Fruit fly (Drosophila melanogaster) whole organism, prepupa: ENCODE data around the gene Irk3.

Source experiments
- Blimp-1 ChIP-seq: fragments of 200-800 bp; sonication (Bioruptor generic); optimal IDR thresholded peaks from 3 replicates; lab custom pipeline; 2017; ENCODE audit warnings: missing biosample characterization, missing genetic modification characterization, mild to moderate bottlenecking, moderate library complexity, missing genetic modification reagents
- CG10631 ChIP-seq: fragments of 200-800 bp; sonication (Bioruptor generic); optimal IDR thresholded peaks from 2 replicates; lab custom pipeline; 2016; ENCODE audit warnings: missing biosample characterization, missing genetic modification characterization
- CG10669 ChIP-seq: fragments of 200-800 bp; sonication (Bioruptor generic); optimal IDR thresholded peaks from 3 replicates; lab custom pipeline; 2018; ENCODE audit warnings: missing biosample characterization, mild to moderate bottlenecking, missing genetic modification characterization, moderate library complexity
- CG11294 ChIP-seq: fragments of 200-800 bp; sonication (Bioruptor generic); IDR thresholded peaks from 2 replicates; pipeline ENCODE4 v1.3.6; 2022; ENCODE audit warnings: missing biosample characterization, missing genetic modification characterization
- CG11762 ChIP-seq: fragments of 200-800 bp; sonication (Bioruptor generic); optimal IDR thresholded peaks from 3 replicates; lab custom pipeline; 2016; ENCODE audit warnings: missing biosample characterization, missing genetic modification characterization; ENCODE audit not compliant: insufficient read depth
- CG11902 ChIP-seq: fragments of 200-800 bp; sonication (Bioruptor generic); optimal IDR thresholded peaks from 3 replicates; lab custom pipeline; 2016; ENCODE audit warnings: missing biosample characterization, missing genetic modification characterization
- CG1621 ChIP-seq: fragments of 200-800 bp; sonication (Bioruptor generic); optimal IDR thresholded peaks from 3 replicates; lab custom pipeline; 2018; ENCODE audit warnings: missing biosample characterization, mild to moderate bottlenecking, missing genetic modification characterization
- CG16779 ChIP-seq: fragments of 200-800 bp; sonication (Bioruptor generic); optimal IDR thresholded peaks from 3 replicates; lab custom pipeline; 2017; ENCODE audit warnings: missing biosample characterization, mild to moderate bottlenecking, missing genetic modification characterization
- CG3032 ChIP-seq: fragments of 200-800 bp; optimal IDR thresholded peaks from 2 replicates; lab custom pipeline; 2019; ENCODE audit warnings: missing biosample characterization, mild to moderate bottlenecking, missing genetic modification characterization, moderate library complexity
- CG32006 ChIP-seq: fragments of 200-800 bp; sonication (Bioruptor generic); optimal IDR thresholded peaks from 3 replicates; lab custom pipeline; 2017; ENCODE audit warnings: missing biosample characterization, mild to moderate bottlenecking, missing genetic modification characterization
- CG34406 ChIP-seq: fragments of 200-800 bp; sonication (Bioruptor generic); optimal IDR thresholded peaks from 3 replicates; lab custom pipeline; 2016; ENCODE audit warnings: missing biosample characterization, missing genetic modification characterization
- CG3919 ChIP-seq: fragments of 200-800 bp; sonication (Bioruptor generic); optimal IDR thresholded peaks from 3 replicates; lab custom pipeline; 2016; ENCODE audit warnings: missing biosample characterization, missing genetic modification characterization
- CG4318 ChIP-seq: fragments of 200-800 bp; sonication (Bioruptor generic); optimal IDR thresholded peaks from 3 replicates; lab custom pipeline; 2017; ENCODE audit warnings: missing biosample characterization, mild to moderate bottlenecking, missing genetic modification characterization
- CG6163 ChIP-seq: fragments of 200-800 bp; sonication (Bioruptor generic); IDR thresholded peaks from 3 replicates; pipeline ENCODE4 v1.3.6; 2022; ENCODE audit warnings: missing biosample characterization, missing genetic modification characterization
- CG6792 ChIP-seq: fragments of 200-800 bp; sonication (Bioruptor generic); optimal IDR thresholded peaks from 3 replicates; lab custom pipeline; 2016; ENCODE audit warnings: missing biosample characterization, missing genetic modification characterization
- CG6808 ChIP-seq: fragments of 200-800 bp; sonication (Bioruptor generic); optimal IDR thresholded peaks from 3 replicates; lab custom pipeline; 2017; ENCODE audit warnings: missing biosample characterization, missing genetic modification characterization, mild to moderate bottlenecking, moderate library complexity, missing genetic modification reagents
- CG6854 ChIP-seq: fragments of 200-800 bp; sonication (Bioruptor generic); optimal IDR thresholded peaks from 2 replicates; lab custom pipeline; 2017; ENCODE audit warnings: missing biosample characterization, mild to moderate bottlenecking, missing genetic modification characterization
- CG8119 ChIP-seq: fragments of 200-800 bp; sonication (Bioruptor generic); IDR thresholded peaks from 3 replicates; pipeline ENCODE4 v1.3.6; 2022; ENCODE audit warnings: missing biosample characterization, missing genetic modification characterization
- CG8319 ChIP-seq: fragments of 200-800 bp; sonication (Bioruptor generic); optimal IDR thresholded peaks from 3 replicates; lab custom pipeline; 2016; ENCODE audit warnings: missing biosample characterization, missing genetic modification characterization
- CG8632 ChIP-seq: fragments of 200-800 bp; sonication (Bioruptor generic); optimal IDR thresholded peaks from 3 replicates; lab custom pipeline; 2016; ENCODE audit warnings: missing biosample characterization, missing genetic modification characterization
- CG9139 ChIP-seq: fragments of 200-800 bp; sonication (Bioruptor generic); optimal IDR thresholded peaks from 3 replicates; lab custom pipeline; 2017; ENCODE audit warnings: missing biosample characterization, mild to moderate bottlenecking, missing genetic modification characterization
- Eip75B ChIP-seq: fragments of 200-800 bp; sonication (Bioruptor generic); optimal IDR thresholded peaks from 3 replicates; lab custom pipeline; 2016; ENCODE audit warnings: missing biosample characterization, missing genetic modification characterization
- Eip93F ChIP-seq: fragments of 200-800 bp; sonication (Bioruptor generic); optimal IDR thresholded peaks from 2 replicates; lab custom pipeline; 2016; ENCODE audit warnings: missing biosample characterization, mild to moderate bottlenecking, missing genetic modification characterization
- Ets21C ChIP-seq: fragments of 200-800 bp; sonication (Bioruptor generic); optimal IDR thresholded peaks from 3 replicates; lab custom pipeline; 2016; ENCODE audit warnings: missing biosample characterization, missing genetic modification characterization
- Ets96B ChIP-seq: fragments of 200-800 bp; optimal IDR thresholded peaks from 2 replicates; lab custom pipeline; 2019; ENCODE audit warnings: missing biosample characterization, mild to moderate bottlenecking, missing genetic modification characterization, moderate library complexity
- Hr38 ChIP-seq: sonication (Bioruptor generic); optimal IDR thresholded peaks from 2 replicates; lab custom pipeline; 2016; ENCODE audit warnings: missing biosample characterization, missing genetic modification characterization
- Hr4 ChIP-seq: fragments of 200-800 bp; sonication (Bioruptor generic); optimal IDR thresholded peaks from 3 replicates; lab custom pipeline; 2016; ENCODE audit warnings: missing biosample characterization, missing genetic modification characterization
- Lpt ChIP-seq: fragments of 200-800 bp; sonication (Bioruptor generic); optimal IDR thresholded peaks from 3 replicates; lab custom pipeline; 2016; ENCODE audit warnings: missing biosample characterization, missing genetic modification characterization
- Met ChIP-seq: fragments of 200-800 bp; sonication (Bioruptor generic); optimal IDR thresholded peaks from 3 replicates; lab custom pipeline; 2016; ENCODE audit warnings: missing biosample characterization, missing genetic modification characterization
- OdsH ChIP-seq: fragments of 200-800 bp; sonication (Bioruptor generic); optimal IDR thresholded peaks from 3 replicates; lab custom pipeline; 2016; ENCODE audit warnings: missing biosample characterization, missing genetic modification characterization
- Smox ChIP-seq: fragments of 200-800 bp; sonication (Bioruptor generic); optimal IDR thresholded peaks from 3 replicates; lab custom pipeline; 2016; ENCODE audit warnings: missing biosample characterization, missing genetic modification characterization
- Sox102F ChIP-seq: fragments of 200-800 bp; sonication (Bioruptor generic); optimal IDR thresholded peaks from 2 replicates; lab custom pipeline; 2016; ENCODE audit warnings: missing biosample characterization, mild to moderate bottlenecking, missing genetic modification characterization
- Sox14 ChIP-seq: fragments of 200-800 bp; sonication (Bioruptor generic); optimal IDR thresholded peaks from 3 replicates; lab custom pipeline; 2016; ENCODE audit warnings: missing biosample characterization, missing genetic modification characterization
- Sox15 ChIP-seq: fragments of 200-800 bp; sonication (Bioruptor generic); optimal IDR thresholded peaks from 3 replicates; lab custom pipeline; 2016; ENCODE audit warnings: missing biosample characterization, missing genetic modification characterization
- achi ChIP-seq: fragments of 200-800 bp; sonication (Bioruptor generic); optimal IDR thresholded peaks from 3 replicates; lab custom pipeline; 2016; ENCODE audit warnings: missing biosample characterization, missing genetic modification characterization
- acj6 ChIP-seq: fragments of 200-800 bp; sonication (Bioruptor generic); optimal IDR thresholded peaks from 3 replicates; lab custom pipeline; 2016; ENCODE audit warnings: missing biosample characterization, missing genetic modification characterization
- cyc ChIP-seq: fragments of 200-800 bp; sonication (Bioruptor generic); optimal IDR thresholded peaks from 3 replicates; lab custom pipeline; 2016; ENCODE audit warnings: missing biosample characterization, missing genetic modification characterization
- dac ChIP-seq: fragments of 200-800 bp; sonication (Bioruptor generic); optimal IDR thresholded peaks from 2 replicates; lab custom pipeline; 2017; ENCODE audit warnings: missing biosample characterization, mild to moderate bottlenecking, missing genetic modification characterization
- dsx ChIP-seq: fragments of 200-800 bp; optimal IDR thresholded peaks from 3 replicates; lab custom pipeline; 2019; ENCODE audit warnings: missing biosample characterization, mild to moderate bottlenecking, missing genetic modification characterization, moderate library complexity; ENCODE audit not compliant: poor library complexity, severe bottlenecking
- esn ChIP-seq: fragments of 200-800 bp; sonication (Bioruptor generic); optimal IDR thresholded peaks from 2 replicates; lab custom pipeline; 2016; ENCODE audit warnings: missing biosample characterization, mild to moderate bottlenecking, missing genetic modification characterization, moderate library complexity
- fd85E ChIP-seq: fragments of 200-800 bp; sonication (Bioruptor generic); optimal IDR thresholded peaks from 3 replicates; lab custom pipeline; 2016; ENCODE audit warnings: missing biosample characterization, missing genetic modification characterization
- fkh ChIP-seq: fragments of 200-800 bp; sonication (Bioruptor generic); optimal IDR thresholded peaks from 3 replicates; lab custom pipeline; 2017; ENCODE audit warnings: missing biosample characterization, mild to moderate bottlenecking, missing genetic modification characterization, moderate library complexity
- lz ChIP-seq: fragments of 200-800 bp; sonication (Bioruptor generic); optimal IDR thresholded peaks from 3 replicates; lab custom pipeline; 2016; ENCODE audit warnings: missing biosample characterization, missing genetic modification characterization
- net ChIP-seq: fragments of 200-800 bp; sonication (Bioruptor generic); optimal IDR thresholded peaks from 3 replicates; lab custom pipeline; 2016; ENCODE audit warnings: missing biosample characterization, missing genetic modification characterization
- pdm3 ChIP-seq: fragments of 200-800 bp; sonication (Bioruptor generic); optimal IDR thresholded peaks from 3 replicates; lab custom pipeline; 2016; ENCODE audit warnings: missing biosample characterization, missing genetic modification characterization
- salr ChIP-seq, 2 experiments: fragments of 200-800 bp; sonication (Bioruptor generic); optimal IDR thresholded peaks; 3 replicates each; lab custom pipeline; 2016 to 2018; ENCODE audit warnings: missing biosample characterization in 2 of 2, missing genetic modification characterization in 2 of 2, mild to moderate bottlenecking in 1 of 2
- spab ChIP-seq: fragments of 200-800 bp; sonication (Bioruptor generic); optimal IDR thresholded peaks from 2 replicates; lab custom pipeline; 2017; ENCODE audit warnings: missing biosample characterization, mild to moderate bottlenecking, missing genetic modification characterization, missing genetic modification reagents
- svp ChIP-seq: fragments of 200-800 bp; sonication (Bioruptor generic); peaks from one replicate; lab custom pipeline; 2016; ENCODE audit warnings: missing biosample characterization, missing genetic modification characterization
- topi ChIP-seq: fragments of 200-800 bp; sonication (Bioruptor generic); optimal IDR thresholded peaks from 3 replicates; lab custom pipeline; 2016; ENCODE audit warnings: missing biosample characterization, missing genetic modification characterization
- vri ChIP-seq: fragments of 200-800 bp; sonication (Bioruptor generic); optimal IDR thresholded peaks from 3 replicates; lab custom pipeline; 2016; ENCODE audit warnings: missing biosample characterization, mild to moderate bottlenecking, missing genetic modification characterization

Irk3 gene

DNA sequence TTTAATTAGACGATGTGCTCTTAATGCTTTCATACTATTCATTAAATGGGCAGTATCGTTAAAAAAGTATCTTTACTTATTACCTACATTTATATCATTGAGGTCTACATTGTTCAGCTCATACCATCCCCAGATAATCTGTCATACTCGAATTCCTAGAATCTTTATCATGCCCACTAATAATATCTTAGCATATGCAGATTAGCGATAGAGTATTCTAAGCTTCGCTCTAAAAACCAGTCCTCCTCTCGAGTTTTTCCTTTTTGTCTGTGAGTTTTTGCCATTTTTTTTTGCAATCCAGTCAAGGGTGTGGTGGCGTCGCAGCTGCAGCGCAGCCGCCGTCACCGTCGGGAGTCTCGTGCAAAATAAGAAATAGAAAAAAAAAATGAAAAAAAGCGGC is 39.3 kb upstream of the Irk3 start (continued):
- TF ChIP-seq Sox102F: no peak
- TF ChIP-seq CG8319 (GFP tag; lab: Kevin White, UChicago): no peak
- TF ChIP-seq svp (GFP tag; lab: Kevin White, UChicago): no peak
- peak; percentile 22 for TF ChIP-seq Sox14
- TF ChIP-seq CG10669: no peak
- TF ChIP-seq pdm3 (GFP tag; lab: Kevin White, UChicago): peak; percentile 28
- TF ChIP-seq Lpt (GFP tag; lab: Kevin White, UChicago): peak; percentile 49
- no peak for TF ChIP-seq Met (GFP tag; lab: Kevin White, UChicago)
- no peak for TF ChIP-seq CG6854
- TF ChIP-seq CG4318 (GFP tag; lab: Kevin White, UChicago): peak; percentile 45
- TF ChIP-seq CG1621: no peak
- TF ChIP-seq dsx: no peak
- no peak for TF ChIP-seq Smox (GFP tag; lab: Kevin White, UChicago)
- TF ChIP-seq CG6163: peak; percentile 56; the same call in 2 of the 3 replicates
- peak in 1 of 2 experiments; percentile 81 for TF ChIP-seq salr (GFP tag; optimal IDR thresholded peaks at IDR 0.05; lab: Kevin White, UChicago)
- TF ChIP-seq, all 60 proteins: peak for 23

DNA sequence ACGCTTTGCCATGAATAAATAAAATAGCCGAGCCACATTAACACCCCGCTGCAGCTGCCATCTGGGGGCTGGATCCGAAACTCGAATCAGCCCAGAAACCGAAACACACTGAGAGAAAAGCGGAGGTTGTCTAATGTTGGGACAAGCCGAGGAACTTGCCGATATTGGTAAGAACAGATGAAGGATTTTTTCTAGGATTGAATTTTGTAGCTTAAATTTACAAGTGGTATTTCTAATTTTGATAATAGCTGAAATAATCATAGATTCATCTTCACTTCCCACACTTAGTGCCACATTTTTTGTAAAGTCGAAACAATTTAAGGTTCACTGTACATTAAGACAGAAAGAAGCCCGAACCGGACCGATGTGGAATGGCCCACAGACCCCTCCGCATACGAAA is 38.5 kb upstream of the Irk3 start:
- no peak for TF ChIP-seq CG6808 (GFP tag; lab: Kevin White, UChicago)
- no peak for TF ChIP-seq CG34406 (GFP tag; lab: Kevin White, UChicago)
- no peak for TF ChIP-seq Met (GFP tag; lab: Kevin White, UChicago)
- TF ChIP-seq CG6854: no peak
- TF ChIP-seq CG3032: peak; percentile 16
- TF ChIP-seq CG10631 (GFP tag; lab: Kevin White, UChicago): peak; percentile 59
- no peak for TF ChIP-seq esn (GFP tag; lab: Kevin White, UChicago)
- TF ChIP-seq cyc (GFP tag; lab: Kevin White, UChicago): no peak
- TF ChIP-seq CG9139: no peak
- TF ChIP-seq pdm3 (GFP tag; lab: Kevin White, UChicago): peak; percentile 32
- TF ChIP-seq CG11902: no peak
- peak; percentile 69 for TF ChIP-seq dac (GFP tag; lab: Kevin White, UChicago)
- TF ChIP-seq Eip93F (GFP tag; lab: Kevin White, UChicago): no peak
- TF ChIP-seq spab (GFP tag; lab: Kevin White, UChicago): no peak
- TF ChIP-seq dsx: no peak
- peak; percentile 88 for TF ChIP-seq CG8119
- TF ChIP-seq Ets21C (GFP tag; lab: Kevin White, UChicago): no peak
- peak; percentile 31 for TF ChIP-seq CG3919 (GFP tag; lab: Kevin White, UChicago)
- peak; percentile 57 for TF ChIP-seq Ets96B (tag; lab: Kevin White, UChicago)
- TF ChIP-seq OdsH (GFP tag; lab: Kevin White, UChicago): peak; percentile 49
- TF ChIP-seq CG10669: no peak
- TF ChIP-seq CG11762 (GFP tag; lab: Kevin White, UChicago): no peak
- TF ChIP-seq CG32006 (GFP tag; lab: Kevin White, UChicago): peak; percentile 78
- TF ChIP-seq fd85E (GFP tag; lab: Kevin White, UChicago): no peak
- no peak for TF ChIP-seq svp (GFP tag; lab: Kevin White, UChicago)
- TF ChIP-seq CG8632: no peak
- peak; percentile 21 for TF ChIP-seq net
- peak; percentile 33 for TF ChIP-seq acj6 (GFP tag; lab: Kevin White, UChicago)
- TF ChIP-seq achi: peak; percentile 58
- no peak for TF ChIP-seq lz (GFP tag; lab: Kevin White, UChicago)
- TF ChIP-seq CG16779 (tag; lab: Kevin White, UChicago): peak; percentile 50
- no peak for TF ChIP-seq Hr38 (GFP tag; lab: Kevin White, UChicago)
- peak; percentile 84 for TF ChIP-seq Hr4 (GFP tag; lab: Kevin White, UChicago)
- TF ChIP-seq Smox (GFP tag; lab: Kevin White, UChicago): no peak
- TF ChIP-seq Blimp-1 (GFP tag; lab: Kevin White, UChicago): no peak
- peak; percentile 49 for TF ChIP-seq Sox14
- no peak for TF ChIP-seq CG6792 (GFP tag; lab: Kevin White, UChicago)
- TF ChIP-seq CG1621: no peak
- TF ChIP-seq Lpt (GFP tag; lab: Kevin White, UChicago): peak; percentile 66
- no peak for TF ChIP-seq topi (GFP tag; lab: Kevin White, UChicago)
- TF ChIP-seq Eip75B (GFP tag; lab: Kevin White, UChicago): peak; percentile 12
- no peak for TF ChIP-seq Sox15
- no peak for TF ChIP-seq vri (GFP tag; lab: Kevin White, UChicago)
- no peak for TF ChIP-seq fkh (GFP tag; lab: Kevin White, UChicago)
- peak; percentile 65 for TF ChIP-seq CG11294
